Worm (Caenorhabditis elegans) whole organism, young adult: ENCODE data around the gene bus-17.

Experiments used
- B0035.1 ChIP-seq: sonication (generic microtip); optimal IDR thresholded peaks from 2 replicates; lab custom pipeline; 2016; ENCODE audit warnings: missing genetic modification characterization, mild to moderate bottlenecking, missing compliant biosample characterization, missing genotype, missing genetic modification reagents
- C17E4.6 ChIP-seq: fragments of 200-800 bp; sonication (Bioruptor generic); IDR thresholded peaks from 2 replicates; pipeline ENCODE4 v1.3.6; 2022; ENCODE audit warnings: missing genetic modification reagents, missing genetic modification characterization, missing compliant biosample characterization
- F22D6.2 ChIP-seq: sonication (generic microtip); optimal IDR thresholded peaks from 2 replicates; lab custom pipeline; 2016; ENCODE audit warnings: mild to moderate bottlenecking, missing genetic modification characterization, missing compliant biosample characterization
- F33H1.4 ChIP-seq: fragments of 200-800 bp; sonication (Bioruptor generic); IDR thresholded peaks from 2 replicates; pipeline ENCODE4 v1.3.6; 2022; ENCODE audit warnings: missing genetic modification reagents, missing genetic modification characterization, missing compliant biosample characterization
- F39B2.1 ChIP-seq: fragments of 200-800 bp; sonication (Bioruptor generic); IDR thresholded peaks from 2 replicates; pipeline ENCODE4 v1.3.6; 2022; ENCODE audit warnings: missing genetic modification reagents, missing genetic modification characterization, missing compliant biosample characterization
- F49E8.2 ChIP-seq: sonication (generic microtip); optimal IDR thresholded peaks from 3 replicates; lab custom pipeline; 2017; ENCODE audit warnings: missing genetic modification characterization, mild to moderate bottlenecking, missing compliant biosample characterization, antibody characterized with exemption, moderate library complexity; ENCODE audit not compliant: insufficient read depth
- F52B5.7 ChIP-seq: sonication (generic microtip); optimal IDR thresholded peaks from 2 replicates; lab custom pipeline; 2016; ENCODE audit warnings: mild to moderate bottlenecking, missing genetic modification characterization, missing compliant biosample characterization
- T26A5.8 ChIP-seq: sonication (generic microtip); optimal IDR thresholded peaks from 2 replicates; lab custom pipeline; 2016; ENCODE audit warnings: missing genetic modification characterization, missing compliant biosample characterization
- Y53G8AR.9 ChIP-seq: fragments of 200-800 bp; sonication (Bioruptor generic); conservative IDR thresholded peaks from 2 replicates; pipeline ENCODE4 v1.3.6; 2022; ENCODE audit warnings: missing genetic modification reagents, missing genetic modification characterization, missing compliant biosample characterization
- Y56A3A.18 ChIP-seq: fragments of 200-800 bp; sonication (Bioruptor generic); IDR thresholded peaks from 2 replicates; pipeline ENCODE4 v1.3.6; 2022; ENCODE audit warnings: missing genetic modification reagents, missing genetic modification characterization, missing compliant biosample characterization
- Y79H2A.3 ChIP-seq: fragments of 200-800 bp; sonication (Bioruptor generic); conservative IDR thresholded peaks from 2 replicates; pipeline ENCODE4 v1.3.6; 2022; ENCODE audit warnings: missing genetic modification reagents, missing genetic modification characterization, missing compliant biosample characterization
- Y95B8A.8 ChIP-seq: fragments of 200-800 bp; sonication (Bioruptor generic); IDR thresholded peaks from 2 replicates; pipeline ENCODE4 v1.3.6; 2022; ENCODE audit warnings: missing genetic modification reagents, missing genetic modification characterization, missing compliant biosample characterization
- aptf-2 ChIP-seq: fragments of 200-800 bp; sonication (Bioruptor generic); conservative IDR thresholded peaks from 2 replicates; pipeline ENCODE4 v1.3.6; 2022; ENCODE audit warnings: missing genetic modification reagents, missing genetic modification characterization, missing compliant biosample characterization
- atf-7 ChIP-seq: sonication (generic microtip); optimal IDR thresholded peaks from 2 replicates; lab custom pipeline; 2017; ENCODE audit warnings: mild to moderate bottlenecking, missing genetic modification characterization, missing compliant biosample characterization
- athp-1 ChIP-seq: sonication (generic microtip); optimal IDR thresholded peaks from 2 replicates; lab custom pipeline; 2017; ENCODE audit warnings: mild to moderate bottlenecking, missing genetic modification characterization, missing compliant biosample characterization
- bed-1 ChIP-seq: fragments of 200-800 bp; sonication (Bioruptor generic); IDR thresholded peaks from 2 replicates; pipeline ENCODE4 v1.3.6; 2022; ENCODE audit warnings: missing genetic modification reagents, missing genetic modification characterization, missing compliant biosample characterization
- ccch-3 ChIP-seq: fragments of 200-800 bp; sonication (Bioruptor generic); optimal IDR thresholded peaks from 2 replicates; lab custom pipeline; 2018; ENCODE audit warnings: mild to moderate bottlenecking, missing genetic modification characterization, missing compliant biosample characterization
- ceh-40 ChIP-seq: fragments of 200-800 bp; sonication (Bioruptor generic); IDR thresholded peaks from 2 replicates; pipeline ENCODE4 v1.3.6; 2022; ENCODE audit warnings: missing genetic modification characterization, missing compliant biosample characterization
- ceh-58 ChIP-seq: fragments of 200-800 bp; sonication (Bioruptor generic); IDR thresholded peaks from 2 replicates; pipeline ENCODE4 v1.3.6; 2022; ENCODE audit warnings: missing genetic modification characterization, missing compliant biosample characterization
- ceh-79 ChIP-seq: sonication (generic microtip); optimal IDR thresholded peaks from 2 replicates; lab custom pipeline; 2017; ENCODE audit warnings: mild to moderate bottlenecking, missing genetic modification characterization, missing compliant biosample characterization
- die-1 ChIP-seq: sonication (generic microtip); optimal IDR thresholded peaks from 2 replicates; lab custom pipeline; 2016; ENCODE audit warnings: missing genotype, mild to moderate bottlenecking, missing genetic modification characterization, missing compliant biosample characterization
- dpl-1 ChIP-seq: fragments of 150-350 bp; optimal IDR thresholded peaks from 2 replicates; lab custom pipeline; 2014; ENCODE audit warnings: missing biosample characterization, missing genetic modification reagents, missing genetic modification characterization
- efl-1 ChIP-seq: fragments of 150-350 bp; optimal IDR thresholded peaks from 2 replicates; lab custom pipeline; 2014; ENCODE audit warnings: missing biosample characterization, missing genetic modification reagents, missing genetic modification characterization
- ets-4 ChIP-seq: fragments of 200-800 bp; sonication (Bioruptor generic); optimal IDR thresholded peaks from 2 replicates; lab custom pipeline; 2018; ENCODE audit warnings: mild to moderate bottlenecking, missing genetic modification characterization, missing compliant biosample characterization
- gei-17 ChIP-seq: fragments of 200-800 bp; sonication (Bioruptor generic); optimal IDR thresholded peaks from 2 replicates; lab custom pipeline; 2018; ENCODE audit warnings: mild to moderate bottlenecking, missing genetic modification characterization, missing compliant biosample characterization
- him-1 ChIP-seq: sonication (generic microtip); optimal IDR thresholded peaks from 2 replicates; lab custom pipeline; 2016; ENCODE audit warnings: missing genotype, missing genetic modification reagents, missing genetic modification characterization, missing compliant biosample characterization
- hlh-26 ChIP-seq: fragments of 200-800 bp; sonication (Bioruptor generic); conservative IDR thresholded peaks from 2 replicates; pipeline ENCODE4 v1.3.6; 2022; ENCODE audit warnings: missing genetic modification reagents, missing genetic modification characterization, missing compliant biosample characterization
- hmg-20 ChIP-seq: fragments of 200-800 bp; sonication (Bioruptor generic); IDR thresholded peaks from 2 replicates; pipeline ENCODE4 v1.3.6; 2022; ENCODE audit warnings: missing genetic modification reagents, missing genetic modification characterization, missing compliant biosample characterization
- hsf-1 ChIP-seq: fragments of 200-800 bp; sonication (Bioruptor generic); IDR thresholded peaks from 2 replicates; pipeline ENCODE4 v1.3.6; 2022; ENCODE audit warnings: missing genetic modification reagents, missing genetic modification characterization, missing compliant biosample characterization
- lin-26 ChIP-seq: fragments of 200-800 bp; sonication (Bioruptor generic); IDR thresholded peaks from 2 replicates; pipeline ENCODE4 v1.3.6; 2022; ENCODE audit warnings: missing genetic modification reagents, missing genetic modification characterization, missing compliant biosample characterization
- lin-35 ChIP-seq, 3 experiments: fragments of 150-350 bp in 2 of 3; sonication (generic microtip) in 1 of 3; optimal IDR thresholded peaks; 2 replicates each; lab custom pipeline; 2014 to 2018; ENCODE audit warnings: missing biosample characterization in 3 of 3, missing genetic modification characterization in 3 of 3, missing genetic modification reagents in 3 of 3
- lin-40 ChIP-seq: sonication (generic microtip); optimal IDR thresholded peaks from 2 replicates; lab custom pipeline; 2016; ENCODE audit warnings: missing genetic modification characterization, mild to moderate bottlenecking, missing compliant biosample characterization, missing genotype, missing genetic modification reagents
- lir-1 ChIP-seq: fragments of 200-800 bp; sonication (Bioruptor generic); conservative IDR thresholded peaks from 2 replicates; pipeline ENCODE4 v1.3.6; 2022; ENCODE audit warnings: missing genetic modification reagents, missing genetic modification characterization, missing compliant biosample characterization
- lsl-1 ChIP-seq: fragments of 200-800 bp; sonication (Bioruptor generic); optimal IDR thresholded peaks from 2 replicates; lab custom pipeline; 2018; ENCODE audit warnings: mild to moderate bottlenecking, missing genetic modification characterization, moderate library complexity, missing compliant biosample characterization
- madf-8 ChIP-seq: fragments of 200-800 bp; sonication (Bioruptor generic); conservative IDR thresholded peaks from 2 replicates; pipeline ENCODE4 v1.3.6; 2022; ENCODE audit warnings: missing genetic modification reagents, missing genetic modification characterization, missing compliant biosample characterization
- mcd-1 ChIP-seq: fragments of 200-800 bp; sonication (Bioruptor generic); IDR thresholded peaks from 2 replicates; pipeline ENCODE4 v1.3.6; 2022; ENCODE audit warnings: missing genetic modification reagents, missing genetic modification characterization, missing compliant biosample characterization
- mxl-1 ChIP-seq: sonication (generic microtip); optimal IDR thresholded peaks from 2 replicates; lab custom pipeline; 2016; ENCODE audit warnings: missing genetic modification characterization, missing compliant biosample characterization
- nhr-120 ChIP-seq: fragments of 200-800 bp; sonication (Bioruptor generic); IDR thresholded peaks from 2 replicates; pipeline ENCODE4 v1.3.6; 2022; ENCODE audit warnings: missing genetic modification characterization, missing compliant biosample characterization
- nhr-179 ChIP-seq: sonication (generic microtip); optimal IDR thresholded peaks from 2 replicates; lab custom pipeline; 2016; ENCODE audit warnings: mild to moderate bottlenecking, missing genetic modification characterization, missing compliant biosample characterization
- pha-4 ChIP-seq: fragments of 150-350 bp; sonication (generic microtip); optimal IDR thresholded peaks from 2 replicates; lab custom pipeline; 2014; ENCODE audit warnings: missing biosample characterization, missing genetic modification reagents, missing genetic modification characterization
- rec-8 ChIP-seq, 2 experiments: sonication (generic microtip); optimal IDR thresholded peaks; 2 replicates each; lab custom pipeline; 2016; ENCODE audit warnings: mild to moderate bottlenecking in 2 of 2, missing genetic modification characterization in 2 of 2, missing genetic modification reagents in 2 of 2, missing genotype in 2 of 2, missing biosample characterization in 1 of 2, missing compliant biosample characterization in 1 of 2, moderate library complexity in 1 of 2
- rpc-1 ChIP-seq, 2 experiments: fragments of 150-350 bp in 1 of 2; sonication (generic microtip) in 1 of 2; optimal IDR thresholded peaks; 2 replicates each; lab custom pipeline; 2014 to 2018; ENCODE audit warnings: missing biosample characterization in 1 of 2, missing genetic modification characterization in 1 of 2, missing genetic modification reagents in 1 of 2, missing genotype in 1 of 2
- sdz-38 ChIP-seq: sonication (generic microtip); optimal IDR thresholded peaks from 2 replicates; lab custom pipeline; 2016; ENCODE audit warnings: missing genotype, missing genetic modification characterization, missing compliant biosample characterization
- snpc-3.4 ChIP-seq: sonication (generic microtip); optimal IDR thresholded peaks from 2 replicates; lab custom pipeline; 2017; ENCODE audit warnings: missing genetic modification characterization, mild to moderate bottlenecking, missing compliant biosample characterization, antibody characterized with exemption, moderate library complexity, missing genotype, missing genetic modification reagents
- tlf-1 ChIP-seq: fragments of 200-800 bp; sonication (Bioruptor generic); optimal IDR thresholded peaks from 2 replicates; lab custom pipeline; 2018; ENCODE audit warnings: mild to moderate bottlenecking, missing genetic modification characterization, missing compliant biosample characterization
- zfh-2 ChIP-seq: fragments of 200-800 bp; sonication (Bioruptor generic); conservative IDR thresholded peaks from 2 replicates; pipeline ENCODE4 v1.3.6; 2022; ENCODE audit warnings: missing genetic modification reagents, missing genetic modification characterization, missing compliant biosample characterization
- ztf-3 ChIP-seq: fragments of 200-800 bp; sonication (Bioruptor generic); optimal IDR thresholded peaks from 2 replicates; lab custom pipeline; 2018; ENCODE audit warnings: mild to moderate bottlenecking, missing genetic modification characterization, missing compliant biosample characterization
- ztf-6 ChIP-seq: fragments of 200-800 bp; sonication (Bioruptor generic); IDR thresholded peaks from 2 replicates; pipeline ENCODE4 v1.3.6; 2022; ENCODE audit warnings: missing genetic modification reagents, missing genetic modification characterization, missing compliant biosample characterization

Gene bus-17

ce11 chrX:15741852-15742251 is 24.3 kb downstream of the bus-17 start (continued):
- peak; percentile 74 for TF ChIP-seq T26A5.8 (tag; lab: Kevin White, UChicago)
- TF ChIP-seq Y95B8A.8 (GFP tag; lab: Robert Waterston, UW), result no peak
- TF ChIP-seq Y53G8AR.9, result no peak
- peak; percentile 45 for TF ChIP-seq ceh-79
- peak; percentile 63 for TF ChIP-seq sdz-38 (tag; lab: Kevin White, UChicago)
- 0 out of 2 replicates have a peak, but pooled peaks have one; percentile 24 for TF ChIP-seq F33H1.4 (GFP tag; lab: Robert Waterston, UW)
- no peak for TF ChIP-seq ceh-58 (GFP tag; lab: Robert Waterston, UW)
- peak; percentile 55 for TF ChIP-seq atf-7
- TF ChIP-seq snpc-3.4 (tag; lab: Kevin White, UChicago), result peak; percentile 74
- TF ChIP-seq rpc-1 (optimal IDR thresholded peaks at IDR 0.05; lab: Kevin White, UChicago), result peak; percentile 89
- TF ChIP-seq rpc-1 (tag; optimal IDR thresholded peaks at IDR 0.05; lab: Kevin White, UChicago), result peak; percentile 89
- TF ChIP-seq F52B5.7 (tag; lab: Kevin White, UChicago), result peak; percentile 78
- 0 out of 2 replicates have a peak, but pooled peaks have one; percentile 29 for TF ChIP-seq F39B2.1
- no peak for TF ChIP-seq bed-1
- TF ChIP-seq lsl-1 (GFP tag; lab: Kevin White, UChicago), result peak; percentile 7
- TF ChIP-seq hmg-20 (GFP tag; lab: Robert Waterston, UW), result peak; percentile 81
- TF ChIP-seq tlf-1 (GFP tag; lab: Kevin White, UChicago), result peak; percentile 2
- TF ChIP-seq athp-1 (tag; lab: Kevin White, UChicago), result peak; percentile 60
- TF ChIP-seq Y79H2A.3, result 0 out of 2 replicates have a peak, but pooled peaks have one; percentile 17
- no peak for TF ChIP-seq ztf-3
- no peak for TF ChIP-seq ets-4
- peak; percentile 73; the same call in 1 of the 2 replicates for TF ChIP-seq ztf-6
- TF ChIP-seq Y56A3A.18 (GFP tag; lab: Robert Waterston, UW), result peak; percentile 67; the same call in 1 of the 2 replicates
- no peak for TF ChIP-seq F22D6.2 (tag; lab: Kevin White, UChicago)
- TF ChIP-seq dpl-1 (GFP tag; lab: Kevin White, UChicago), result no peak
- TF ChIP-seq gei-17 (GFP tag; lab: Kevin White, UChicago), result peak; percentile 79
- TF ChIP-seq B0035.1 (tag; lab: Kevin White, UChicago), result peak; percentile 74
- peak; percentile 22 for TF ChIP-seq nhr-179 (tag; lab: Kevin White, UChicago)
- peak; percentile 82 for TF ChIP-seq him-1 (tag; lab: Kevin White, UChicago)
- TF ChIP-seq C17E4.6 (GFP tag; lab: Robert Waterston, UW), result no peak
- TF ChIP-seq die-1, result peak; percentile 82
- peak; percentile 63 to 87 for TF ChIP-seq rec-8 (tag; optimal IDR thresholded peaks at IDR 0.05; lab: Kevin White, UChicago)
- TF ChIP-seq madf-8 (GFP tag; lab: Robert Waterston, UW), result no peak
- peak; percentile 20 for TF ChIP-seq F49E8.2 (tag; lab: Kevin White, UChicago)
- no peak for TF ChIP-seq aptf-2 (GFP tag; lab: Robert Waterston, UW)
- no peak for TF ChIP-seq hlh-26
- 0 out of 2 replicates have a peak, but pooled peaks have one; percentile 5 for TF ChIP-seq ceh-40 (GFP tag; lab: Robert Waterston, UW)
- no peak for TF ChIP-seq pha-4
- TF ChIP-seq lin-35 (GFP tag; optimal IDR thresholded peaks at IDR 0.05; lab: Kevin White, UChicago), result no peak
- TF ChIP-seq lin-26 (GFP tag; lab: Robert Waterston, UW), result peak; percentile 96
- 0 out of 2 replicates have a peak, but pooled peaks have one; percentile 58 for TF ChIP-seq nhr-120 (GFP tag; lab: Robert Waterston, UW)
- peak; percentile 68 for TF ChIP-seq lir-1 (GFP tag; lab: Robert Waterston, UW)
- no peak for TF ChIP-seq efl-1 (GFP tag; lab: Kevin White, UChicago)
- TF ChIP-seq mxl-1 (tag; lab: Kevin White, UChicago), result peak; percentile 64
- peak; percentile 71 for TF ChIP-seq mcd-1 (GFP tag; lab: Robert Waterston, UW)
- no peak for TF ChIP-seq ccch-3 (GFP tag; lab: Kevin White, UChicago)
- TF ChIP-seq lin-40, result peak; percentile 56
- no peak for TF ChIP-seq hsf-1 (GFP tag; lab: Robert Waterston, UW)
- TF ChIP-seq zfh-2 (GFP tag; lab: Robert Waterston, UW), result peak; percentile 89
